Worm (Caenorhabditis elegans) whole organism, young adult: ENCODE results near the gene cks-1.

Experiments used
- B0336.3 ChIP-seq: fragments of 200-800 bp; sonication (Bioruptor generic); IDR thresholded peaks from 2 replicates; pipeline ENCODE4 v1.3.6; 2022; ENCODE audit warnings: missing genetic modification characterization, missing compliant biosample characterization
- C17E4.6 ChIP-seq: fragments of 200-800 bp; sonication (Bioruptor generic); IDR thresholded peaks from 2 replicates; pipeline ENCODE4 v1.3.6; 2022; ENCODE audit warnings: missing genetic modification reagents, missing genetic modification characterization, missing compliant biosample characterization
- Y67H2A.10 ChIP-seq: fragments of 200-800 bp; sonication (Bioruptor generic); conservative IDR thresholded peaks from 2 replicates; pipeline ENCODE4 v1.3.6; 2022; ENCODE audit warnings: missing genetic modification reagents, missing genetic modification characterization, missing compliant biosample characterization
- ceh-40 ChIP-seq: fragments of 200-800 bp; sonication (Bioruptor generic); IDR thresholded peaks from 2 replicates; pipeline ENCODE4 v1.3.6; 2022; ENCODE audit warnings: missing genetic modification characterization, missing compliant biosample characterization
- madf-8 ChIP-seq: fragments of 200-800 bp; sonication (Bioruptor generic); conservative IDR thresholded peaks from 2 replicates; pipeline ENCODE4 v1.3.6; 2022; ENCODE audit warnings: missing genetic modification reagents, missing genetic modification characterization, missing compliant biosample characterization
- mes-4 ChIP-seq: sonication (generic microtip); optimal IDR thresholded peaks from 2 replicates; lab custom pipeline; 2016; ENCODE audit warnings: missing genotype, missing genetic modification characterization, missing compliant biosample characterization
- repo-1 ChIP-seq: sonication (generic microtip); optimal IDR thresholded peaks from 2 replicates; lab custom pipeline; 2017; ENCODE audit warnings: mild to moderate bottlenecking, missing genetic modification characterization, missing compliant biosample characterization
- unc-62 ChIP-seq: fragments of 150-350 bp; optimal IDR thresholded peaks from 2 replicates; lab custom pipeline; 2014; ENCODE audit warnings: missing biosample characterization, missing genetic modification reagents, missing genetic modification characterization

DNA sequence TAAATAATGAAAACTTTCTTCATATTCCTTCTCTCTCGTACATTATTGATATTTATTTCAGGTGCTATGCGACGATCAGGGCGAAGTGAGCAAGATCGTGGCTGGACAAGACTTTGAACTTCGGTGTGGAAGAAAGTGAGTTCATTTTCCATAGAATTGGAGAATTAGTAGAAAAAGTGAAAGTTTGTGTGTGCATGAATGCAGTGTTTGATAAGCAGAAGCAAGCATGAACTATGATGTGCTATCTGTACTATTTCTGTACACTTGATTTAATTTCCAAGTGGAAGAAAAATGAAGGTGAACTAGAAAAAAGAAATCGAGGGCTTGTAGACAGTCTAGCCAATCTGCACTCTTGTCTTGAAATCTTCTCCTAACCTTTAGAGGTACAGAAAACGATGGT is 18.3 kb downstream of the cks-1 start:
- TF ChIP-seq Y67H2A.10 (GFP tag; lab: Robert Waterston, UW) (no peak), mes-4 (tag; lab: Kevin White, UChicago) (no peak), B0336.3 (no peak), unc-62 (GFP tag; lab: Kevin White, UChicago) (no peak), ceh-40 (GFP tag; lab: Robert Waterston, UW) (no peak), C17E4.6 (no peak), repo-1 (tag; lab: Kevin White, UChicago) (no peak), madf-8 (GFP tag; lab: Robert Waterston, UW) (no peak)
